Fruit fly (Drosophila melanogaster) whole organism, wandering third instar larva: ENCODE data around the gene CG13137.

Source experiments
- Abd-B ChIP-seq: fragments of >200 bp; optimal IDR thresholded peaks from 2 replicates; lab custom pipeline; 2017; ENCODE audit warnings: missing biosample characterization, missing genetic modification characterization
- Rel ChIP-seq, 2 experiments: fragments of 200-800 bp; sonication (Bioruptor generic) in 1 of 2; optimal IDR thresholded peaks; 2 replicates in 1 of 2; 3 replicates in 1 of 2; lab custom pipeline; 2016 to 2019; ENCODE audit warnings: mild to moderate bottlenecking in 2 of 2, missing biosample characterization in 2 of 2, missing genetic modification characterization in 2 of 2, moderate library complexity in 1 of 2
- brk ChIP-seq: fragments of 200-800 bp; sonication (Bioruptor generic); optimal IDR thresholded peaks from 2 replicates; lab custom pipeline; 2016; ENCODE audit warnings: missing biosample characterization, mild to moderate bottlenecking, missing genetic modification characterization
- rgr ChIP-seq: fragments of 200-800 bp; sonication (Bioruptor generic); optimal IDR thresholded peaks from 3 replicates; lab custom pipeline; 2016; ENCODE audit warnings: missing biosample characterization, mild to moderate bottlenecking, missing genetic modification characterization
- sv ChIP-seq: fragments of 200-800 bp; sonication (Bioruptor generic); optimal IDR thresholded peaks from 3 replicates; lab custom pipeline; 2016; ENCODE audit warnings: missing biosample characterization, missing genetic modification characterization
- tai ChIP-seq: sonication (Bioruptor generic); optimal IDR thresholded peaks from 2 replicates; lab custom pipeline; 2016; ENCODE audit warnings: missing biosample characterization, missing genetic modification characterization

The CG13137 gene

dm6 chr2L:10222550-10223231, 50.2 kb downstream of the CG13137 start, which contains the start of gene Bcs1:
Bcs1 (plus strand) TSS chr2L:10222657.
- TF ChIP-seq rgr (GFP tag; lab: Kevin White, UChicago) (no peak), brk (peak; percentile 60), sv (GFP tag; lab: Kevin White, UChicago) (no peak), tai (peak; percentile 58), Abd-B (GFP tag; lab: Kevin White, UChicago) (no peak), Rel (GFP tag; optimal IDR thresholded peaks at IDR 0.05; lab: Kevin White, UChicago) (no peak), Rel (tag; optimal IDR thresholded peaks at IDR 0.05; lab: Kevin White, UChicago) (peak; percentile 7)
